Worm (Caenorhabditis elegans) whole organism, L4 larva: ENCODE data around the gene ergi-3.
A peak's percentile ranks its signal among the peaks of the same experiment; 100 is the strongest.

Experiments
- D1046.2 ChIP-seq: fragments of 200-800 bp; sonication (Bioruptor generic); IDR thresholded peaks from 2 replicates; pipeline ENCODE4 v1.3.6; 2022; ENCODE audit warnings: missing genetic modification characterization, missing compliant biosample characterization
- F10B5.3 ChIP-seq: sonication (generic microtip); optimal IDR thresholded peaks from 2 replicates; lab custom pipeline; 2016; ENCODE audit warnings: mild to moderate bottlenecking, missing genetic modification characterization, missing compliant biosample characterization
- T26A8.4 ChIP-seq: fragments of 200-800 bp; sonication (Bioruptor generic); IDR thresholded peaks from 2 replicates; pipeline ENCODE4 v1.3.6; 2022; ENCODE audit warnings: missing genetic modification characterization, missing compliant biosample characterization
- Y105C5A.15 ChIP-seq: fragments of 200-800 bp; sonication (Bioruptor generic); IDR thresholded peaks from 2 replicates; pipeline ENCODE4 v1.3.6; 2022; ENCODE audit warnings: missing genetic modification characterization, missing compliant biosample characterization
- Y48G9A.11 ChIP-seq: fragments of 200-800 bp; sonication (Bioruptor generic); IDR thresholded peaks from 2 replicates; pipeline ENCODE4 v1.3.6; 2022; ENCODE audit warnings: missing genetic modification reagents, missing genetic modification characterization, missing compliant biosample characterization
- ZK546.5 ChIP-seq, 2 experiments: sonication (generic microtip); optimal IDR thresholded peaks; 2 replicates each; lab custom pipeline; 2017; ENCODE audit warnings: missing biosample characterization in 2 of 2, missing genetic modification characterization in 2 of 2
- arid-1 ChIP-seq: fragments of 200-800 bp; sonication (Bioruptor generic); conservative IDR thresholded peaks from 2 replicates; pipeline ENCODE4 v1.3.6; 2022; ENCODE audit warnings: missing genetic modification reagents, missing genetic modification characterization, missing compliant biosample characterization
- ceh-28 ChIP-seq: fragments of 150-350 bp; optimal IDR thresholded peaks from 2 replicates; lab custom pipeline; 2014; ENCODE audit warnings: missing biosample characterization, missing genetic modification reagents, missing genetic modification characterization
- ceh-62 ChIP-seq: sonication (generic microtip); optimal IDR thresholded peaks from 2 replicates; lab custom pipeline; 2017; ENCODE audit warnings: missing biosample characterization, missing genetic modification characterization
- ceh-82 ChIP-seq: sonication (generic microtip); optimal IDR thresholded peaks from 2 replicates; lab custom pipeline; 2017; ENCODE audit warnings: missing biosample characterization, missing genetic modification characterization
- ctbp-1 ChIP-seq: fragments of 200-800 bp; sonication (Bioruptor generic); IDR thresholded peaks from 2 replicates; pipeline ENCODE4 v1.3.6; 2022; ENCODE audit warnings: missing genetic modification reagents, missing genetic modification characterization, missing compliant biosample characterization
- daf-16 ChIP-seq, 3 experiments: sonication (generic microtip); optimal IDR thresholded peaks; 2 replicates each; lab custom pipeline; 2016 to 2017; ENCODE audit warnings: missing genetic modification characterization in 3 of 3, missing genetic modification reagents in 3 of 3, mild to moderate bottlenecking in 2 of 3, missing compliant biosample characterization in 2 of 3, missing biosample characterization in 1 of 3, moderate library complexity in 1 of 3
- daf-8 ChIP-seq: fragments of 200-800 bp; sonication (Bioruptor generic); IDR thresholded peaks from 2 replicates; pipeline ENCODE4 v1.3.6; 2022; ENCODE audit warnings: missing genetic modification characterization, missing compliant biosample characterization
- dmd-6 ChIP-seq: fragments of 200-800 bp; sonication (Bioruptor generic); IDR thresholded peaks from 2 replicates; pipeline ENCODE4 v1.3.6; 2022; ENCODE audit warnings: missing genetic modification reagents, missing genetic modification characterization, missing compliant biosample characterization
- dmd-8 ChIP-seq: fragments of 200-800 bp; sonication (Bioruptor generic); IDR thresholded peaks from 2 replicates; pipeline ENCODE4 v1.3.6; 2022; ENCODE audit warnings: missing genetic modification characterization, missing compliant biosample characterization
- dmd-9 ChIP-seq: fragments of 200-800 bp; sonication (Bioruptor generic); IDR thresholded peaks from 2 replicates; pipeline ENCODE4 v1.3.6; 2022; ENCODE audit warnings: missing genetic modification reagents, missing genetic modification characterization, missing compliant biosample characterization
- dpl-1 ChIP-seq: fragments of 150-350 bp; optimal IDR thresholded peaks from 2 replicates; lab custom pipeline; 2014; ENCODE audit warnings: missing biosample characterization, missing genetic modification reagents, missing genetic modification characterization
- duxl-1 ChIP-seq: sonication (generic microtip); optimal IDR thresholded peaks from 2 replicates; lab custom pipeline; 2016; ENCODE audit warnings: mild to moderate bottlenecking, missing genetic modification characterization, moderate library complexity, missing compliant biosample characterization; ENCODE audit not compliant: poor library complexity
- dve-1 ChIP-seq: sonication (generic microtip); optimal IDR thresholded peaks from 2 replicates; lab custom pipeline; 2017; ENCODE audit warnings: antibody characterized with exemption, mild to moderate bottlenecking, missing genetic modification characterization, missing compliant biosample characterization; ENCODE audit not compliant: insufficient read depth
- gei-8 ChIP-seq: fragments of 200-800 bp; sonication (Bioruptor generic); optimal IDR thresholded peaks from 2 replicates; lab custom pipeline; 2018; ENCODE audit warnings: mild to moderate bottlenecking, missing genetic modification characterization, missing compliant biosample characterization
- hmg-1.1 ChIP-seq: fragments of 200-800 bp; sonication (Bioruptor generic); IDR thresholded peaks from 2 replicates; pipeline ENCODE4 v1.3.6; 2022; ENCODE audit warnings: missing genetic modification reagents, missing genetic modification characterization, missing compliant biosample characterization
- lim-7 ChIP-seq: fragments of 200-800 bp; sonication (Bioruptor generic); IDR thresholded peaks from 2 replicates; pipeline ENCODE4 v1.3.6; 2022; ENCODE audit warnings: missing genetic modification characterization, missing compliant biosample characterization
- lin-13 ChIP-seq: fragments of 150-350 bp; optimal IDR thresholded peaks from 2 replicates; lab custom pipeline; 2014; ENCODE audit warnings: missing biosample characterization, missing genetic modification reagents, missing genetic modification characterization
- lin-29 ChIP-seq: fragments of 200-800 bp; sonication (Bioruptor generic); IDR thresholded peaks from 2 replicates; pipeline ENCODE4 v1.3.6; 2022; ENCODE audit warnings: missing genetic modification reagents, missing genetic modification characterization, missing compliant biosample characterization
- lin-38 ChIP-seq: fragments of 200-800 bp; sonication (Bioruptor generic); IDR thresholded peaks from 2 replicates; pipeline ENCODE4 v1.3.6; 2022; ENCODE audit warnings: missing genetic modification reagents, missing genetic modification characterization, missing compliant biosample characterization
- lir-3 ChIP-seq: sonication (generic microtip); optimal IDR thresholded peaks from 2 replicates; lab custom pipeline; 2016; ENCODE audit warnings: mild to moderate bottlenecking, missing genetic modification characterization, missing compliant biosample characterization
- madf-5 ChIP-seq, 2 experiments: fragments of 200-800 bp; sonication (Bioruptor generic); IDR thresholded peaks; 2 replicates each; pipeline ENCODE4 v1.3.6; 2022; ENCODE audit warnings: missing compliant biosample characterization in 2 of 2, missing genetic modification characterization in 2 of 2
- mdt-29 ChIP-seq: fragments of 200-800 bp; sonication (Bioruptor generic); IDR thresholded peaks from 2 replicates; pipeline ENCODE4 v1.3.6; 2022; ENCODE audit warnings: missing genetic modification reagents, missing genetic modification characterization, missing compliant biosample characterization
- mep-1 ChIP-seq: fragments of 150-350 bp; sonication (generic microtip); optimal IDR thresholded peaks from 3 replicates; lab custom pipeline; 2014; ENCODE audit warnings: missing biosample characterization, missing genetic modification characterization
- mes-2 ChIP-seq: sonication (generic microtip); optimal IDR thresholded peaks from 2 replicates; lab custom pipeline; 2016; ENCODE audit warnings: missing genotype, mild to moderate bottlenecking, missing genetic modification characterization, missing compliant biosample characterization; ENCODE audit not compliant: poor library complexity, severe bottlenecking
- nhr-10 ChIP-seq: fragments of 150-350 bp; optimal IDR thresholded peaks from 2 replicates; lab custom pipeline; 2014; ENCODE audit warnings: missing biosample characterization, missing genetic modification characterization
- nhr-111 ChIP-seq: fragments of 200-800 bp; sonication (Bioruptor generic); optimal IDR thresholded peaks from 2 replicates; lab custom pipeline; 2018; ENCODE audit warnings: mild to moderate bottlenecking, missing genetic modification characterization, missing compliant biosample characterization
- nhr-25 ChIP-seq: sonication (generic microtip); optimal IDR thresholded peaks from 2 replicates; lab custom pipeline; 2017; ENCODE audit warnings: missing genetic modification characterization, mild to moderate bottlenecking, missing compliant biosample characterization, antibody characterized with exemption, moderate library complexity, borderline replicate concordance; ENCODE audit not compliant: insufficient read depth
- nhr-76 ChIP-seq: fragments of 150-350 bp; optimal IDR thresholded peaks from 2 replicates; lab custom pipeline; 2014; ENCODE audit warnings: missing biosample characterization, missing genetic modification characterization
- pha-4 ChIP-seq, 2 experiments: fragments of 150-350 bp in 1 of 2; fragments of 200-800 bp in 1 of 2; sonication (Bioruptor generic) in 1 of 2; IDR thresholded peaks in 1 of 2; optimal IDR thresholded peaks in 1 of 2; 2 replicates each; pipeline versions ENCODE4 v1.3.6 to Lab custom; 2014 to 2022; ENCODE audit warnings: missing genetic modification characterization in 2 of 2, missing genetic modification reagents in 2 of 2, missing biosample characterization in 1 of 2, missing compliant biosample characterization in 1 of 2
- php-3 ChIP-seq: fragments of 200-800 bp; sonication (Bioruptor generic); IDR thresholded peaks from 2 replicates; pipeline ENCODE4 v1.3.6; 2022; ENCODE audit warnings: missing genetic modification reagents, missing genetic modification characterization, missing compliant biosample characterization
- rbr-2 ChIP-seq: sonication (generic microtip); optimal IDR thresholded peaks from 2 replicates; lab custom pipeline; 2016; ENCODE audit warnings: missing genotype, missing genetic modification characterization, missing compliant biosample characterization
- sdz-12 ChIP-seq: fragments of 200-800 bp; sonication (Bioruptor generic); optimal IDR thresholded peaks from 2 replicates; lab custom pipeline; 2018; ENCODE audit warnings: mild to moderate bottlenecking, missing genetic modification characterization, missing compliant biosample characterization
- skn-1 ChIP-seq: fragments of 150-350 bp; optimal IDR thresholded peaks from 2 replicates; lab custom pipeline; 2014; ENCODE audit warnings: missing biosample characterization, missing genetic modification characterization
- snpc-1.2 ChIP-seq: fragments of 200-800 bp; sonication (Bioruptor generic); IDR thresholded peaks from 2 replicates; pipeline ENCODE4 v1.3.6; 2022; ENCODE audit warnings: missing genetic modification reagents, missing genetic modification characterization, missing compliant biosample characterization
- snpc-4 ChIP-seq: fragments of 150-350 bp; optimal IDR thresholded peaks from 2 replicates; lab custom pipeline; 2014; ENCODE audit warnings: missing biosample characterization, missing genetic modification characterization
- spr-1 ChIP-seq: sonication (generic microtip); optimal IDR thresholded peaks from 2 replicates; lab custom pipeline; 2016; ENCODE audit warnings: mild to moderate bottlenecking, missing genetic modification characterization, missing compliant biosample characterization
- spr-3 ChIP-seq: fragments of 200-800 bp; sonication (Bioruptor generic); optimal IDR thresholded peaks from 2 replicates; lab custom pipeline; 2018; ENCODE audit warnings: mild to moderate bottlenecking, missing genetic modification characterization, missing compliant biosample characterization
- unc-39 ChIP-seq: sonication (generic microtip); optimal IDR thresholded peaks from 2 replicates; lab custom pipeline; 2017; ENCODE audit warnings: missing biosample characterization, missing genetic modification characterization
- unc-62 ChIP-seq, 3 experiments: fragments of 150-350 bp in 1 of 3; sonication (generic microtip); optimal IDR thresholded peaks in 2 of 3; peaks in 1 of 3; 1 replicate in 1 of 3; 2 replicates in 2 of 3; lab custom pipeline; 2014 to 2017; ENCODE audit warnings: missing biosample characterization in 3 of 3, missing genetic modification characterization in 3 of 3, missing genetic modification reagents in 3 of 3, missing genotype in 1 of 3
- vab-7 ChIP-seq: fragments of 200-800 bp; sonication (Bioruptor generic); IDR thresholded peaks from 2 replicates; pipeline ENCODE4 v1.3.6; 2022; ENCODE audit warnings: missing genetic modification reagents, missing genetic modification characterization, missing compliant biosample characterization
- zfp-3 ChIP-seq: fragments of 200-800 bp; sonication (Bioruptor generic); conservative IDR thresholded peaks from 2 replicates; pipeline ENCODE4 v1.3.6; 2022; ENCODE audit warnings: missing genetic modification reagents, missing genetic modification characterization, missing compliant biosample characterization
- ztf-11 ChIP-seq: fragments of 150-350 bp; optimal IDR thresholded peaks from 2 replicates; lab custom pipeline; 2014; ENCODE audit warnings: missing biosample characterization, missing genetic modification characterization

The ergi-3 gene

ce11 chrX:15606585-15607276, 9.8 kb downstream of the ergi-3 start, which contains the start of gene rab-14 (continued):
- TF ChIP-seq dmd-6 (GFP tag; lab: Robert Waterston, UW) (peak; percentile 76), gei-8 (GFP tag; lab: Kevin White, UChicago) (no peak), daf-16 (GFP tag; optimal IDR thresholded peaks at IDR 0.05; lab: Kevin White, UChicago) (no peak), daf-16 (tag; optimal IDR thresholded peaks at IDR 0.05; lab: Kevin White, UChicago) (peak; percentile 19), lim-7 (GFP tag; lab: Robert Waterston, UW) (no peak), madf-5 (GFP tag; IDR thresholded peaks at IDR 0.05; lab: Robert Waterston, UW) (no peak), ztf-11 (tag; lab: Kevin White, UChicago) (no peak), lin-38 (GFP tag; lab: Robert Waterston, UW) (peak; percentile 52), mes-2 (tag; lab: Kevin White, UChicago) (peak; percentile 67), hmg-1.1 (peak; percentile 87), Y105C5A.15 (GFP tag; lab: Robert Waterston, UW) (no peak), spr-3 (peak; percentile 16), pha-4 (GFP tag; IDR thresholded peaks at IDR 0.05; lab: Robert Waterston, UW) (peak; percentile 48; the same call in 1 of the 2 replicates), pha-4 (tag; optimal IDR thresholded peaks at IDR 0.05; lab: Kevin White, UChicago) (no peak), lir-3 (tag; lab: Kevin White, UChicago) (no peak), T26A8.4 (GFP tag; lab: Robert Waterston, UW) (0 out of 2 replicates have a peak, but pooled peaks have one; percentile 29), Y48G9A.11 (GFP tag; lab: Robert Waterston, UW) (no peak), skn-1 (tag; lab: Kevin White, UChicago) (peak; percentile 12), dmd-9 (GFP tag; lab: Robert Waterston, UW) (no peak), vab-7 (GFP tag; lab: Robert Waterston, UW) (0 out of 2 replicates have a peak, but pooled peaks have one; percentile 30), spr-1 (tag; lab: Kevin White, UChicago) (no peak), daf-8 (no peak), nhr-76 (tag; lab: Kevin White, UChicago) (no peak), mdt-29 (GFP tag; lab: Robert Waterston, UW) (0 out of 2 replicates have a peak, but pooled peaks have one; percentile 21), dve-1 (tag; lab: Kevin White, UChicago) (peak; percentile 49), sdz-12 (GFP tag; lab: Kevin White, UChicago) (no peak), unc-39 (no peak), ZK546.5 (tag; optimal IDR thresholded peaks at IDR 0.05; lab: Kevin White, UChicago) (no peak), snpc-4 (no peak), ceh-82 (tag; lab: Kevin White, UChicago) (no peak), zfp-3 (GFP tag; lab: Robert Waterston, UW) (no peak), arid-1 (peak; percentile 57), dpl-1 (GFP tag; lab: Kevin White, UChicago) (no peak), mep-1 (tag; lab: Kevin White, UChicago) (peak; percentile 83), snpc-1.2 (GFP tag; lab: Robert Waterston, UW) (no peak), unc-62 (GFP tag; optimal IDR thresholded peaks at IDR 0.05 in 1 of 2; lab: Kevin White, UChicago) (peak in 1 of 2 experiments; percentile 90), unc-62 (tag; optimal IDR thresholded peaks at IDR 0.05; lab: Kevin White, UChicago) (no peak), ceh-28 (tag; lab: Kevin White, UChicago) (peak; percentile 47), nhr-111 (no peak), dmd-8 (GFP tag; lab: Robert Waterston, UW) (0 out of 2 replicates have a peak, but pooled peaks have one; percentile 26), nhr-25 (tag; lab: Kevin White, UChicago) (peak; percentile 22), lin-13 (GFP tag; lab: Kevin White, UChicago) (no peak), nhr-10 (no peak), php-3 (GFP tag; lab: Robert Waterston, UW) (no peak), rbr-2 (tag; lab: Kevin White, UChicago) (peak; percentile 76), ceh-62 (tag; lab: Kevin White, UChicago) (no peak), D1046.2 (GFP tag; lab: Robert Waterston, UW) (no peak), duxl-1 (no peak), F10B5.3 (no peak), ctbp-1 (GFP tag; lab: Robert Waterston, UW) (peak; percentile 89), lin-29 (GFP tag; lab: Robert Waterston, UW) (no peak)
